Worm (Caenorhabditis elegans) whole organism, L4/young adult: Measurements from ENCODE around the gene mrps-17.

Experiments
- W03F9.2 ChIP-seq: fragments of 150-350 bp; optimal IDR thresholded peaks from 2 replicates; lab custom pipeline; 2014; ENCODE audit warnings: missing biosample characterization, missing genetic modification characterization
- him-1 ChIP-seq: sonication (generic microtip); optimal IDR thresholded peaks from 2 replicates; lab custom pipeline; 2016; ENCODE audit warnings: missing genotype, missing genetic modification reagents, missing genetic modification characterization, missing compliant biosample characterization

ce11 chrIII:6427205-6427604 lies 4.4 kb downstream of the mrps-17 start, which contains the start of gene C05D11.8:
- TF ChIP-seq him-1 (no peak), W03F9.2 (tag; lab: Kevin White, UChicago) (no peak)
